Fruit fly (Drosophila melanogaster): ENCODE results near the gene CG34300.

DNA sequence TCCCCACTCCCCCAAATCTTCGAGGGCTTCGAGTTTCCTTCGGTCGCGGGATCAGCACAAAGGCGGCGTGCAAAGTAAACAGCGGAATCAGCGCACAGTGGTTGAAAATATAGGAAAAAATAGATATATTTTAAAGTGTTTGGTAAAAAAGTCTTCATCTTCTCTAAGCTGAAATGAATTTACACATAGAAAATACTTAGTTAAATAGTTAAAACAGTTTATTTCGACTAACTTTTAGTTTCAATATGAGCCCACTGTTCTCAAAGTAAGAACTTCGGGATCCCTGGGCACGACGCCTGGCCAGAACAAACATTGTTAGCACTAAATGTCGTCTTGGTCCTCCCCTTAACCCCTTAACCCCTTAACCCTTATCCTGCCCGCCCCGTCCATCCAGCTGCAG lies 44.6 kb downstream of the CG34300 start:
- TF ChIP-seq usp (GFP tag; optimal IDR thresholded peaks at IDR 0.05) = no peak
- TF ChIP-seq EcR (GFP tag; optimal IDR thresholded peaks at IDR 0.05) = peak in 1 of 2 experiments; percentile 28
- TF ChIP-seq Dll (optimal IDR thresholded peaks at IDR 0.05) = no peak
- no peak for TF ChIP-seq psq (optimal IDR thresholded peaks at IDR 0.05)
